Fruit fly (Drosophila melanogaster) Kc167 (cell line): ENCODE measurements around the gene CG3168.

Experiments
- Myc ChIP-seq: fragments of >200 bp; optimal IDR thresholded peaks from 2 replicates; lab custom pipeline; 2017; ENCODE audit warnings: missing external identifiers
- Sin3A ChIP-seq: fragments of >200 bp; optimal IDR thresholded peaks from 2 replicates; lab custom pipeline; 2018; ENCODE audit warnings: missing external identifiers

DNA sequence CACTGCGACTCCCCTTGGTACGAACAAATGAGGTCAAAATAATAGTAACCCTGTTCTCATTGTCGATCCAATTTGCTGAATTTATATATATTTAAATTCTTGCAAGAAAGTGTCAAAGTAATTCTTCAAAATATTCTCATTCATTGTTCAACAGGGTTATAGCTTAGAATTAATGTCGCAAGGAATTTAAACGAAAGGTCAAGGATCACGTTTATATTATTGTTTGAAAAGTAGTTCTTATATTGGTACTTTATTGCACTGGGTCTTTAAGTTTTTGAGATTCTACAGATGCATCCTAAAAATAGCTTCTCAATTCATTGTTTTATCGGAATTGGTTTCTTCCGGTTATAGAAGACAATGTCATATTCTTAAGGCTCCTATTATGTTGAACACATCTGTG lies 35.8 kb downstream of the CG3168 start:
- no peak for TF ChIP-seq Sin3A
- TF ChIP-seq Myc (lab: Kevin White, UChicago), result no peak
